Fruit fly (Drosophila melanogaster) whole organism, embryonic: ENCODE measurements around the gene CG42494.

ENCODE experiments used
- BEAF-32 ChIP-seq: fragments of 200-800 bp; sonication (Bioruptor generic); optimal IDR thresholded peaks from 3 replicates; lab custom pipeline; 2017; ENCODE audit warnings: missing biosample characterization, missing genetic modification characterization, mild to moderate bottlenecking, moderate library complexity, missing genetic modification reagents
- Bgb ChIP-seq: fragments of 200-800 bp; sonication (Bioruptor generic); IDR thresholded peaks from 2 replicates; pipeline ENCODE4 v1.3.6; 2022; ENCODE audit warnings: missing biosample characterization, missing genetic modification characterization; ENCODE audit not compliant: partially characterized antibody
- C15 ChIP-seq: fragments of 200-800 bp; sonication (Bioruptor generic); IDR thresholded peaks from 3 replicates; pipeline ENCODE4 v1.3.6; 2022; ENCODE audit warnings: missing biosample characterization, missing genetic modification characterization
- CG11695 ChIP-seq: fragments of 200-800 bp; sonication (Bioruptor generic); IDR thresholded peaks from 3 replicates; pipeline ENCODE4 v1.3.6; 2022; ENCODE audit warnings: missing biosample characterization, missing genetic modification characterization
- CG14965 ChIP-seq: fragments of 200-800 bp; sonication (Bioruptor generic); optimal IDR thresholded peaks from 2 replicates; lab custom pipeline; 2016; ENCODE audit warnings: missing biosample characterization, missing genetic modification characterization, borderline replicate concordance
- CG17328 ChIP-seq: fragments of 200-800 bp; sonication (Bioruptor generic); IDR thresholded peaks from 2 replicates; pipeline ENCODE4 v1.3.6; 2022; ENCODE audit warnings: missing biosample characterization, missing genetic modification characterization
- CG17361 ChIP-seq: fragments of 200-800 bp; sonication (Bioruptor generic); IDR thresholded peaks from 3 replicates; pipeline ENCODE4 v1.3.6; 2022; ENCODE audit warnings: missing biosample characterization, missing genetic modification characterization
- CG30431 ChIP-seq: fragments of 200-800 bp; sonication (Bioruptor generic); optimal IDR thresholded peaks from 2 replicates; lab custom pipeline; 2017; ENCODE audit warnings: missing biosample characterization, missing genetic modification characterization
- CG33557 ChIP-seq: fragments of 200-800 bp; sonication (Bioruptor generic); optimal IDR thresholded peaks from 2 replicates; lab custom pipeline; 2019; ENCODE audit warnings: missing biosample characterization, mild to moderate bottlenecking, missing genetic modification characterization, moderate library complexity
- CG3407 ChIP-seq: fragments of 200-800 bp; sonication (Bioruptor generic); optimal IDR thresholded peaks from 2 replicates; lab custom pipeline; 2018; ENCODE audit warnings: missing biosample characterization, mild to moderate bottlenecking, missing genetic modification characterization
- CG4617 ChIP-seq: fragments of 200-800 bp; sonication (Bioruptor generic); optimal IDR thresholded peaks from 3 replicates; lab custom pipeline; 2016; ENCODE audit warnings: missing biosample characterization, missing genetic modification characterization, borderline replicate concordance
- CG6791 ChIP-seq: fragments of 200-800 bp; sonication (Bioruptor generic); IDR thresholded peaks from 3 replicates; pipeline ENCODE4 v1.3.6; 2022; ENCODE audit warnings: missing biosample characterization, missing genetic modification characterization; ENCODE audit not compliant: partially characterized antibody
- CG7987 ChIP-seq: fragments of 200-800 bp; sonication (Bioruptor generic); optimal IDR thresholded peaks from 2 replicates; lab custom pipeline; 2018; ENCODE audit warnings: missing biosample characterization, mild to moderate bottlenecking, missing genetic modification characterization, moderate library complexity
- CG9727 ChIP-seq: fragments of 200-800 bp; sonication (Bioruptor generic); optimal IDR thresholded peaks from 3 replicates; lab custom pipeline; 2017; ENCODE audit warnings: missing biosample characterization, mild to moderate bottlenecking, missing genetic modification characterization
- CG9876 ChIP-seq: fragments of 200-800 bp; sonication (Bioruptor generic); optimal IDR thresholded peaks from 2 replicates; lab custom pipeline; 2016; ENCODE audit warnings: missing biosample characterization, missing genetic modification characterization
- D19A ChIP-seq: fragments of 200-800 bp; optimal IDR thresholded peaks from 3 replicates; lab custom pipeline; 2019; ENCODE audit warnings: missing biosample characterization, mild to moderate bottlenecking, missing genetic modification characterization, moderate library complexity
- Hr51 ChIP-seq, 2 experiments: fragments of 200-800 bp; sonication (Bioruptor generic); optimal IDR thresholded peaks; 2 replicates in 1 of 2; 3 replicates in 1 of 2; lab custom pipeline; 2016 to 2018; ENCODE audit warnings: missing biosample characterization in 2 of 2, missing genetic modification characterization in 2 of 2, mild to moderate bottlenecking in 1 of 2, moderate library complexity in 1 of 2
- Hr78 ChIP-seq, 2 experiments: fragments of 200-800 bp in 1 of 2; fragments of >200 bp in 1 of 2; sonication (Bioruptor generic) in 1 of 2; optimal IDR thresholded peaks; 2 replicates each; lab custom pipeline; 2017 to 2019; ENCODE audit warnings: missing biosample characterization in 2 of 2, missing genetic modification characterization in 2 of 2, mild to moderate bottlenecking in 1 of 2, moderate library complexity in 1 of 2
- Meics ChIP-seq: fragments of 200-800 bp; sonication (Bioruptor generic); optimal IDR thresholded peaks from 2 replicates; lab custom pipeline; 2017; ENCODE audit warnings: missing biosample characterization, mild to moderate bottlenecking, missing genetic modification characterization
- NK7.1 ChIP-seq: fragments of 200-800 bp; sonication (Bioruptor generic); optimal IDR thresholded peaks from 3 replicates; lab custom pipeline; 2016; ENCODE audit warnings: missing biosample characterization, missing genetic modification characterization
- Oaz ChIP-seq: fragments of 200-800 bp; sonication (Bioruptor generic); IDR thresholded peaks from 2 replicates; pipeline ENCODE4 v1.3.6; 2022; ENCODE audit warnings: missing biosample characterization, missing genetic modification characterization
- Sry-δ ChIP-seq: fragments of 200-800 bp; sonication (Bioruptor generic); optimal IDR thresholded peaks from 2 replicates; lab custom pipeline; 2016; ENCODE audit warnings: missing biosample characterization, missing genetic modification characterization
- TFAM ChIP-seq: fragments of 200-800 bp; sonication (Bioruptor generic); optimal IDR thresholded peaks from 2 replicates; lab custom pipeline; 2017; ENCODE audit warnings: missing biosample characterization, missing genetic modification characterization, inconsistent platforms
- Vsx1 ChIP-seq: fragments of 200-800 bp; sonication (Bioruptor generic); optimal IDR thresholded peaks from 2 replicates; lab custom pipeline; 2017; ENCODE audit warnings: missing biosample characterization, mild to moderate bottlenecking, missing genetic modification characterization, missing genetic modification reagents
- ase ChIP-seq: fragments of 200-800 bp; sonication (Bioruptor generic); IDR thresholded peaks from 3 replicates; pipeline ENCODE4 v1.3.6; 2022; ENCODE audit warnings: missing biosample characterization, missing genetic modification characterization
- caup ChIP-seq: fragments of 200-800 bp; sonication (Bioruptor generic); optimal IDR thresholded peaks from 3 replicates; lab custom pipeline; 2017; ENCODE audit warnings: missing biosample characterization, mild to moderate bottlenecking, missing genetic modification characterization, moderate library complexity; ENCODE audit not compliant: severe bottlenecking
- crol ChIP-seq: fragments of 200-800 bp; sonication (Bioruptor generic); IDR thresholded peaks from 2 replicates; pipeline ENCODE4 v1.3.6; 2022; ENCODE audit warnings: missing biosample characterization, missing genetic modification characterization
- danr ChIP-seq: fragments of 200-800 bp; sonication (Bioruptor generic); IDR thresholded peaks from 2 replicates; pipeline ENCODE4 v1.3.6; 2022; ENCODE audit warnings: missing biosample characterization, missing genetic modification characterization
- dimm ChIP-seq: fragments of 200-800 bp; sonication (Bioruptor generic); IDR thresholded peaks from 2 replicates; pipeline ENCODE4 v1.3.6; 2022; ENCODE audit warnings: missing biosample characterization, missing genetic modification characterization
- dm ChIP-seq: fragments of 200-800 bp; sonication (Bioruptor generic); optimal IDR thresholded peaks from 3 replicates; lab custom pipeline; 2016; ENCODE audit warnings: missing biosample characterization, missing genetic modification characterization
- gcm2 ChIP-seq: fragments of 200-800 bp; sonication (Bioruptor generic); optimal IDR thresholded peaks from 2 replicates; lab custom pipeline; 2016; ENCODE audit warnings: missing biosample characterization, missing genetic modification characterization
- gsb ChIP-seq: fragments of 200-800 bp; sonication (Bioruptor generic); IDR thresholded peaks from 2 replicates; pipeline ENCODE4 v1.3.6; 2022; ENCODE audit warnings: missing biosample characterization, missing genetic modification characterization
- hb ChIP-seq: fragments of 200-800 bp; sonication (Bioruptor generic); IDR thresholded peaks from 3 replicates; pipeline ENCODE4 v1.3.6; 2022; ENCODE audit warnings: missing biosample characterization, missing genetic modification characterization; ENCODE audit not compliant: partially characterized antibody
- knrl ChIP-seq: fragments of 200-800 bp; sonication (Bioruptor generic); IDR thresholded peaks from 3 replicates; pipeline ENCODE4 v1.3.6; 2022; ENCODE audit warnings: missing biosample characterization, missing genetic modification characterization; ENCODE audit not compliant: partially characterized antibody
- lilli ChIP-seq: fragments of 200-800 bp; sonication (Bioruptor generic); optimal IDR thresholded peaks from 3 replicates; lab custom pipeline; 2016; ENCODE audit warnings: missing biosample characterization, missing genetic modification characterization
- luna ChIP-seq: fragments of 200-800 bp; sonication (Bioruptor generic); optimal IDR thresholded peaks from 2 replicates; lab custom pipeline; 2016; ENCODE audit warnings: missing biosample characterization, missing genetic modification characterization
- nerfin-1 ChIP-seq: fragments of 200-800 bp; sonication (Bioruptor generic); optimal IDR thresholded peaks from 3 replicates; lab custom pipeline; 2019; ENCODE audit warnings: missing biosample characterization, mild to moderate bottlenecking, missing genetic modification characterization, moderate library complexity
- odd ChIP-seq: fragments of 200-800 bp; sonication (Bioruptor generic); optimal IDR thresholded peaks from 2 replicates; lab custom pipeline; 2017; ENCODE audit warnings: missing biosample characterization, mild to moderate bottlenecking, missing genetic modification characterization
- peb ChIP-seq: fragments of 200-800 bp; sonication (Bioruptor generic); IDR thresholded peaks from 2 replicates; pipeline ENCODE4 v1.3.6; 2022; ENCODE audit warnings: missing biosample characterization, missing genetic modification characterization
- prd ChIP-seq, 3 experiments: fragments of >200 bp in 2 of 3; fragments of 200-800 bp in 1 of 3; sonication (Bioruptor generic) in 1 of 3; optimal IDR thresholded peaks in 2 of 3; IDR thresholded peaks in 1 of 3; 2 replicates in 2 of 3; 3 replicates in 1 of 3; pipeline versions ENCODE4 v1.3.6 to Lab custom; 2017 to 2022; ENCODE audit warnings: missing biosample characterization in 1 of 3, missing genetic modification characterization in 1 of 3
- pzg ChIP-seq: fragments of 200-800 bp; sonication (Bioruptor generic); optimal IDR thresholded peaks from 3 replicates; lab custom pipeline; 2018; ENCODE audit warnings: missing biosample characterization, mild to moderate bottlenecking, missing genetic modification characterization, moderate library complexity
- ranshi ChIP-seq: fragments of 200-800 bp; sonication (Bioruptor generic); IDR thresholded peaks from 2 replicates; pipeline ENCODE4 v1.3.6; 2022; ENCODE audit warnings: missing biosample characterization, missing genetic modification characterization
- sens ChIP-seq: fragments of 200-800 bp; sonication (Bioruptor generic); peaks from one replicate; lab custom pipeline; 2016; ENCODE audit warnings: missing biosample characterization, missing genetic modification characterization
- shn ChIP-seq: fragments of 200-800 bp; sonication (Bioruptor generic); optimal IDR thresholded peaks from 3 replicates; lab custom pipeline; 2016; ENCODE audit warnings: missing biosample characterization, missing genetic modification characterization
- tio ChIP-seq: fragments of 200-800 bp; sonication (Bioruptor generic); optimal IDR thresholded peaks from 2 replicates; lab custom pipeline; 2017; ENCODE audit warnings: missing biosample characterization, missing genetic modification characterization, inconsistent platforms
- trh ChIP-seq: fragments of 200-800 bp; sonication (Bioruptor generic); optimal IDR thresholded peaks from 2 replicates; lab custom pipeline; 2016; ENCODE audit warnings: missing biosample characterization, missing genetic modification characterization
- zfh2 ChIP-seq: fragments of 200-800 bp; sonication (Bioruptor generic); optimal IDR thresholded peaks from 2 replicates; lab custom pipeline; 2016; ENCODE audit warnings: missing biosample characterization, missing genetic modification characterization

The CG42494 gene

DNA sequence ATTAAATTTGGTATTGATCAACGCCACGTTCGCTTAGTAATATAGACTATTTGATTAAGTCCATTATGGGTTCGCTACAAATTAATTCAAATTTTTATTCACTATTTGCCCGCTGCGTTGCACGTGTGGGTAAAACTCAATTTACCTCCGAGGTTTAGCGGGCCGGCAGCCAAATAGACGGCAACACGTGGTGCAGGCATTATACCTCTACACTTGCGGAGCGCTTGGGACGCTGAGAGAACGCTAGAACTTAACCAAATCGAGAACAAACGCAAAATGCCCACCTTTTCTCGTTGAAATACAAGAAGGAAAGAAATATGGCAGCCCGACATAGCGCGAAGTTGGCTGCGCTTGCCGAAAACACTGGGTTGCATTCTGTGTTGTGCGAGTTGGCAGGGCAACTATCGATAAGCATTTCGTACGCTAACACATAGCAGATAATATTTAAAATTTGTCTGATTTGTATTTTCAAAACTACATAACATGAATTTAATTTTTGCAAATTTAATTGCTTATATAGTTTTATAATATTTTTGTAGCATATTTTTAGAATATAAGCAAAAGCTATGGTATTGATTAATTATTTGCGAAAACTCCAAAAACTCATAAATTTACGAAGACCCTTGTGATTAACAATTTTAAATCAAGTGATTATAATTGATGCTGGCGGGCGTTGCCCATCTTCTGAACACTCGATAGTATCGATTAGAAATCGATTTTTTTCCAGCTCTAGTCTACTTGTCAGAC, 38.6 kb downstream of the CG42494 start, which contains the start of the genes RpL28 and eIF1 (continued):
- TF ChIP-seq NK7.1 (GFP tag; lab: Kevin White, UChicago) (peak; percentile 84), CG9876 (GFP tag; lab: Kevin White, UChicago) (peak; percentile 95), CG6791 (GFP tag; lab: Robert Waterston, UW) (peak; percentile 70; the same call in 2 of the 3 replicates), odd (GFP tag; lab: Kevin White, UChicago) (peak; percentile 95), danr (GFP tag; lab: Robert Waterston, UW) (0 out of 2 replicates have a peak, but pooled peaks have one; percentile 28), shn (GFP tag; lab: Kevin White, UChicago) (peak; percentile 92), CG14965 (GFP tag; lab: Kevin White, UChicago) (peak; percentile 74), nerfin-1 (tag; lab: Kevin White, UChicago) (peak; percentile 85), knrl (GFP tag; lab: Robert Waterston, UW) (peak; percentile 82), Vsx1 (peak; percentile 92), Hr51 (GFP tag; optimal IDR thresholded peaks at IDR 0.05; lab: Kevin White, UChicago) (peak; percentile 45 to 93), prd (optimal IDR thresholded peaks at IDR 0.05; lab: Kevin White, UChicago) (no peak), prd (GFP tag; IDR thresholded peaks at IDR 0.05; lab: Robert Waterston, UW) (peak; percentile 74), BEAF-32 (GFP tag; lab: Kevin White, UChicago) (peak; percentile 96), CG3407 (GFP tag; lab: Kevin White, UChicago) (peak; percentile 92), Sry-δ (GFP tag; lab: Kevin White, UChicago) (peak; percentile 89), tio (GFP tag; lab: Kevin White, UChicago) (no peak), C15 (GFP tag; lab: Robert Waterston, UW) (peak; percentile 86; the same call in 2 of the 3 replicates), lilli (GFP tag; lab: Kevin White, UChicago) (peak; percentile 91), gcm2 (GFP tag; lab: Kevin White, UChicago) (peak; percentile 90), Hr78 (GFP tag; optimal IDR thresholded peaks at IDR 0.05; lab: Kevin White, UChicago) (peak in 1 of 2 experiments; percentile 43), ranshi (GFP tag; lab: Robert Waterston, UW) (peak; percentile 87), CG7987 (GFP tag; lab: Kevin White, UChicago) (peak; percentile 98), CG4617 (GFP tag; lab: Kevin White, UChicago) (peak; percentile 88), zfh2 (peak; percentile 90), crol (GFP tag; lab: Robert Waterston, UW) (peak; percentile 36; the same call in 1 of the 2 replicates), CG30431 (GFP tag; lab: Kevin White, UChicago) (peak; percentile 91), D19A (tag; lab: Kevin White, UChicago) (peak; percentile 59), trh (GFP tag; lab: Kevin White, UChicago) (peak; percentile 94), CG17361 (GFP tag; lab: Robert Waterston, UW) (peak; percentile 96), CG17328 (peak; percentile 91), dm (GFP tag; lab: Kevin White, UChicago) (peak; percentile 96), pzg (peak; percentile 85), hb (peak; percentile 74; the same call in 1 of the 3 replicates), Bgb (peak; percentile 76), dimm (GFP tag; lab: Robert Waterston, UW) (0 out of 2 replicates have a peak, but pooled peaks have one; percentile 17), caup (GFP tag; lab: Kevin White, UChicago) (peak; percentile 98), peb (GFP tag; lab: Robert Waterston, UW) (peak; percentile 52; the same call in 1 of the 2 replicates), CG11695 (GFP tag; lab: Robert Waterston, UW) (peak; percentile 63; the same call in 2 of the 3 replicates), Meics (GFP tag; lab: Kevin White, UChicago) (peak; percentile 96), sens (GFP tag; lab: Kevin White, UChicago) (peak; percentile 97), Oaz (peak; percentile 80), luna (GFP tag; lab: Kevin White, UChicago) (peak; percentile 92), ase (GFP tag; lab: Robert Waterston, UW) (peak; percentile 87), TFAM (GFP tag; lab: Kevin White, UChicago) (peak; percentile 83), CG33557 (GFP tag; lab: Kevin White, UChicago) (peak; percentile 90), gsb (peak; percentile 56), CG9727 (GFP tag; lab: Kevin White, UChicago) (peak; percentile 97)
